Fruit fly (Drosophila melanogaster): ENCODE data around the gene CG15547.

dm6 chr3R:30862471-30862870, 20.8 kb downstream of the CG15547 start:
- no peak for TF ChIP-seq CG8478 (optimal IDR thresholded peaks at IDR 0.05)
- no peak for TF ChIP-seq pan (optimal IDR thresholded peaks at IDR 0.05)
- TF ChIP-seq usp (GFP tag; optimal IDR thresholded peaks at IDR 0.05), result no peak
- no peak for TF ChIP-seq Dll (optimal IDR thresholded peaks at IDR 0.05)

Data from whole organism.